Fruit fly (Drosophila melanogaster): Measurements from ENCODE around the gene cmpy.

The cmpy gene

DNA sequence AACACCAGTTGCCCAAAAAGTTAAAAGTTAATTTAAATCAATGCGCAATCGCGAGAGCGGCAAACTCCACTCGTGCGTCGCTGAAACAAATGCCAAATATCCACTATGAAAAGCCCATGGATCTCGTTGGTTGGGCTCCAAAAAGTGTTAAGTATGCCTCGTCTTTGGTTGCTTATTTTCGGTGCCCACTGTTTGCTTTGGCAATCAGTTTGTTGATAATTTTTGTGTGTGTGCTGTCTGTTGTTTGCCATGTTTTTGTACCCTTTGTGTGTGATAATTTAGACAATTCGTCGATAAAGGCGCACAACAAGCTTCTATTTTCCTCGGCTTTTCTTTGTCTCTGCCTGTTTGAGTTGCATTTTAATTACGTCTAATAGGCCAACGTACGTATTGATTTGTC lies 55.0 kb downstream of the cmpy start (continued):
- no peak for TF ChIP-seq CG4282 (GFP tag; optimal IDR thresholded peaks at IDR 0.05)
- TF ChIP-seq tup (GFP tag; optimal IDR thresholded peaks at IDR 0.05): no peak
- TF ChIP-seq wek (GFP tag; optimal IDR thresholded peaks at IDR 0.05): peak; percentile 41
- TF ChIP-seq pb (GFP tag; optimal IDR thresholded peaks at IDR 0.05): no peak
- no peak for TF ChIP-seq CG13624 (GFP tag; optimal IDR thresholded peaks at IDR 0.05)
- 0 out of 2 replicates have a peak, but pooled peaks have one; percentile 29 for TF ChIP-seq seq (GFP tag; IDR thresholded peaks at IDR 0.05)
- no peak for TF ChIP-seq danr (GFP tag; IDR thresholded peaks at IDR 0.05)
- no peak for TF ChIP-seq tll (GFP tag; optimal IDR thresholded peaks at IDR 0.05)
- TF ChIP-seq cg (GFP tag; optimal IDR thresholded peaks at IDR 0.05): no peak
- no peak for TF ChIP-seq trem (tag; optimal IDR thresholded peaks at IDR 0.05)
- peak; percentile 42 for TF ChIP-seq Sox100B (GFP tag; optimal IDR thresholded peaks at IDR 0.05)
- TF ChIP-seq CG8924 (tag; optimal IDR thresholded peaks at IDR 0.05): no peak
- peak; percentile 43 for TF ChIP-seq CG12769 (tag; optimal IDR thresholded peaks at IDR 0.05)
- no peak for TF ChIP-seq CG3995 (GFP tag; optimal IDR thresholded peaks at IDR 0.05)
- peak; percentile 53 for TF ChIP-seq CG1233 (GFP tag; optimal IDR thresholded peaks at IDR 0.05)
- TF ChIP-seq CG15269 (tag; optimal IDR thresholded peaks at IDR 0.05): peak; percentile 29
- TF ChIP-seq CG10543 (GFP tag; optimal IDR thresholded peaks at IDR 0.05): peak; percentile 21
- TF ChIP-seq exex (tag; optimal IDR thresholded peaks at IDR 0.05): no peak
- TF ChIP-seq cwo (GFP tag; optimal IDR thresholded peaks at IDR 0.05): no peak
- peak; percentile 15 for TF ChIP-seq PHDP (tag; optimal IDR thresholded peaks at IDR 0.05)
- no peak for TF ChIP-seq H2.0 (GFP tag; IDR thresholded peaks at IDR 0.05)
- no peak for TF ChIP-seq Ets97D (GFP tag; optimal IDR thresholded peaks at IDR 0.05)
- no peak for TF ChIP-seq CG31441 (GFP tag; IDR thresholded peaks at IDR 0.05)
- no peak for TF ChIP-seq vfl (GFP tag; optimal IDR thresholded peaks at IDR 0.05)
- TF ChIP-seq kay (GFP tag; optimal IDR thresholded peaks at IDR 0.05): no peak
- TF ChIP-seq CG6272 (GFP tag; IDR thresholded peaks at IDR 0.05): no peak
- TF ChIP-seq z (GFP tag; IDR thresholded peaks at IDR 0.05): no peak
- peak; percentile 33 for TF ChIP-seq Meics (GFP tag; optimal IDR thresholded peaks at IDR 0.05)
- no peak for TF ChIP-seq CG9817 (tag; optimal IDR thresholded peaks at IDR 0.05)
- TF ChIP-seq NFAT (GFP tag; IDR thresholded peaks at IDR 0.05): peak; percentile 35; the same call in 1 of the 2 replicates
- TF ChIP-seq CG6765 (GFP tag; optimal IDR thresholded peaks at IDR 0.05): peak; percentile 19
- no peak for TF ChIP-seq CG16813 (GFP tag; IDR thresholded peaks at IDR 0.05; ENCODE audit: partially characterized antibody)
- TF ChIP-seq grau (tag; optimal IDR thresholded peaks at IDR 0.05): peak; percentile 50
- no peak for TF ChIP-seq amos (GFP tag; IDR thresholded peaks at IDR 0.05; ENCODE audit: partially characterized antibody)
- no peak for TF ChIP-seq ac (GFP tag; optimal IDR thresholded peaks at IDR 0.05)
- TF ChIP-seq CG15073 (GFP tag; optimal IDR thresholded peaks at IDR 0.05): no peak
- TF ChIP-seq p53 (GFP tag; optimal IDR thresholded peaks at IDR 0.05): peak; percentile 26
- TF ChIP-seq CG34224 (GFP tag; IDR thresholded peaks at IDR 0.05; ENCODE audit: partially characterized antibody): no peak
- no peak for TF ChIP-seq sc (optimal IDR thresholded peaks at IDR 0.05)
- no peak for TF ChIP-seq sc (GFP tag; optimal IDR thresholded peaks at IDR 0.05)
- TF ChIP-seq aop (GFP tag; IDR thresholded peaks at IDR 0.05): no peak
- TF ChIP-seq CG10979 (tag; optimal IDR thresholded peaks at IDR 0.05): no peak
- TF ChIP-seq Ravus (GFP tag; IDR thresholded peaks at IDR 0.05): no peak
- no peak for TF ChIP-seq wdn (GFP tag; IDR thresholded peaks at IDR 0.05)
- TF ChIP-seq CG12659 (GFP tag; optimal IDR thresholded peaks at IDR 0.05): no peak
- TF ChIP-seq CG8944 (GFP tag; optimal IDR thresholded peaks at IDR 0.05): no peak
- no peak for TF ChIP-seq nerfin-2 (GFP tag; IDR thresholded peaks at IDR 0.05; ENCODE audit: partially characterized antibody)
- TF ChIP-seq kni (GFP tag; optimal IDR thresholded peaks at IDR 0.05): peak; percentile 72
- no peak for TF ChIP-seq Spps (tag; optimal IDR thresholded peaks at IDR 0.05)
- TF ChIP-seq ap (GFP tag; IDR thresholded peaks at IDR 0.05): no peak
- no peak for TF ChIP-seq Bgb (GFP tag; IDR thresholded peaks at IDR 0.05; ENCODE audit: partially characterized antibody)

Data from whole organism, embryonic.